Worm (Caenorhabditis elegans): ENCODE results near the gene cyp-13A12.

DNA sequence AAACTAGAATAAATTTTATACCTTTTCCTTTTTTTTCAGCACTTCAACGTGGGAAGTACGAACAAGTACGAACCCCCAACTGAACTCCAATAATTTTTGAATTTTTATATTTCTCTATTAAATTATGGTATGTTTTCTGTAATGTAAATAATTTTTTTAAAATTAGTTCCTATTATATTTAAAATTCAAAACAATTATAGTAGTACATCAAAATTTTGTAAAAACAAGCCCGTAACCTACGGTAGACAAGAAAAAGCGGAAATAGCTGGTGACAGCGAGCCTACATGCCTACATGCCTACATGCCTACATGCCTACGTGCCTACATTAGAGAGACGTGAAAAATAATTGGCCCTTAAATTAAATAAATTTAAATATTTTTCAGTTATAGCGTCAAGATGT, 7.4 kb downstream of the cyp-13A12 start, which contains the start of gene F14F7.5:
- TF ChIP-seq tbx-2 (tag; optimal IDR thresholded peaks at IDR 0.05) (no peak), ceh-9 (tag; optimal IDR thresholded peaks at IDR 0.05) (no peak), ama-1 (optimal IDR thresholded peaks at IDR 0.05) (no peak), npax-4 (tag; optimal IDR thresholded peaks at IDR 0.05) (no peak)
